Worm (Caenorhabditis elegans): ENCODE data around the gene pqn-73.

- TF ChIP-seq aly-2 (tag; optimal IDR thresholded peaks at IDR 0.05) (no peak), unc-39 (tag; optimal IDR thresholded peaks at IDR 0.05) (no peak), nhr-12 (tag; optimal IDR thresholded peaks at IDR 0.05) (no peak), ceh-16 (tag; optimal IDR thresholded peaks at IDR 0.05) (no peak), pha-4 (tag; optimal IDR thresholded peaks at IDR 0.05) (peak; percentile 20), ztf-11 (tag; optimal IDR thresholded peaks at IDR 0.05) (no peak), fkh-10 (GFP tag; optimal IDR thresholded peaks at IDR 0.05) (no peak)
Measured at ce11 chrII:8532015-8532414, 8.5 kb upstream of the pqn-73 start.
